Worm (Caenorhabditis elegans) whole organism, L2 larva: ENCODE results near the gene Y37D8A.26.
A peak's percentile ranks its signal among the peaks of the same experiment; 100 is the strongest.

ENCODE experiments used
- C34F6.9 ChIP-seq: fragments of 150-350 bp; optimal IDR thresholded peaks from 2 replicates; lab custom pipeline; 2014; ENCODE audit warnings: missing biosample characterization, missing genetic modification characterization
- F13H6.1 ChIP-seq: sonication (generic microtip); optimal IDR thresholded peaks from 2 replicates; lab custom pipeline; 2016; ENCODE audit warnings: missing genetic modification characterization, missing compliant biosample characterization
- Y55F3AM.14 ChIP-seq: fragments of 200-800 bp; sonication (Bioruptor generic); optimal IDR thresholded peaks from 2 replicates; lab custom pipeline; 2018; ENCODE audit warnings: mild to moderate bottlenecking, missing genetic modification characterization, missing compliant biosample characterization
- alr-1 ChIP-seq: fragments of 150-350 bp; optimal IDR thresholded peaks from 2 replicates; lab custom pipeline; 2014; ENCODE audit warnings: missing biosample characterization, missing genetic modification characterization
- aly-2 ChIP-seq: fragments of 150-350 bp; optimal IDR thresholded peaks from 2 replicates; lab custom pipeline; 2014; ENCODE audit warnings: missing biosample characterization, missing genetic modification characterization
- blmp-1 ChIP-seq: sonication (generic microtip); optimal IDR thresholded peaks from 2 replicates; lab custom pipeline; 2017; ENCODE audit warnings: missing genetic modification characterization, mild to moderate bottlenecking, missing compliant biosample characterization, antibody characterized with exemption, moderate library complexity; ENCODE audit not compliant: insufficient read depth
- ceh-16 ChIP-seq: fragments of 150-350 bp; optimal IDR thresholded peaks from 2 replicates; lab custom pipeline; 2014; ENCODE audit warnings: missing biosample characterization, missing genetic modification characterization
- ceh-82 ChIP-seq: fragments of 150-350 bp; optimal IDR thresholded peaks from 2 replicates; lab custom pipeline; 2014; ENCODE audit warnings: missing biosample characterization, missing genetic modification characterization
- crh-2 ChIP-seq: sonication (generic microtip); optimal IDR thresholded peaks from 2 replicates; lab custom pipeline; 2017; ENCODE audit warnings: missing biosample characterization, missing genetic modification characterization
- egl-27 ChIP-seq: sonication (generic microtip); optimal IDR thresholded peaks from 3 replicates; lab custom pipeline; 2017; ENCODE audit warnings: missing biosample characterization, missing genetic modification reagents, missing genetic modification characterization
- elt-1 ChIP-seq: fragments of 150-350 bp; optimal IDR thresholded peaks from 2 replicates; lab custom pipeline; 2014; ENCODE audit warnings: missing biosample characterization, missing genetic modification characterization
- fos-1 ChIP-seq: fragments of 150-350 bp; optimal IDR thresholded peaks from 2 replicates; lab custom pipeline; 2014; ENCODE audit warnings: missing biosample characterization, missing genetic modification characterization
- gmeb-1 ChIP-seq: fragments of 150-350 bp; optimal IDR thresholded peaks from 2 replicates; lab custom pipeline; 2014; ENCODE audit warnings: missing biosample characterization, missing genetic modification characterization
- lin-13 ChIP-seq: fragments of 150-350 bp; optimal IDR thresholded peaks from 2 replicates; lab custom pipeline; 2014; ENCODE audit warnings: missing biosample characterization, missing genetic modification reagents, missing genetic modification characterization
- lin-39 ChIP-seq: fragments of 150-350 bp; optimal IDR thresholded peaks from 2 replicates; lab custom pipeline; 2014; ENCODE audit warnings: missing biosample characterization, missing genetic modification reagents, missing genetic modification characterization
- lsy-2 ChIP-seq, 2 experiments: fragments of 150-350 bp in 1 of 2; sonication (generic microtip) in 1 of 2; optimal IDR thresholded peaks; 2 replicates each; lab custom pipeline; 2014 to 2017; ENCODE audit warnings: missing biosample characterization in 2 of 2, missing genetic modification characterization in 2 of 2
- mab-5 ChIP-seq: fragments of 150-350 bp; optimal IDR thresholded peaks from 2 replicates; lab custom pipeline; 2014; ENCODE audit warnings: missing biosample characterization, missing genetic modification characterization
- mbf-1 ChIP-seq: sonication (generic microtip); optimal IDR thresholded peaks from 2 replicates; lab custom pipeline; 2017; ENCODE audit warnings: missing biosample characterization, missing genetic modification characterization
- mdl-1 ChIP-seq, 2 experiments: fragments of 150-350 bp in 1 of 2; sonication (generic microtip) in 1 of 2; optimal IDR thresholded peaks; 2 replicates each; lab custom pipeline; 2017; ENCODE audit warnings: missing biosample characterization in 2 of 2, missing genetic modification characterization in 2 of 2
- nhr-10 ChIP-seq: sonication (generic microtip); optimal IDR thresholded peaks from 2 replicates; lab custom pipeline; 2017; ENCODE audit warnings: missing biosample characterization, missing genetic modification characterization
- nhr-12 ChIP-seq: fragments of 150-350 bp; optimal IDR thresholded peaks from 2 replicates; lab custom pipeline; 2014; ENCODE audit warnings: missing biosample characterization, missing genetic modification characterization
- nhr-129 ChIP-seq: fragments of 150-350 bp; optimal IDR thresholded peaks from 2 replicates; lab custom pipeline; 2014; ENCODE audit warnings: missing biosample characterization, missing genetic modification characterization
- nhr-21 ChIP-seq: fragments of 150-350 bp; optimal IDR thresholded peaks from 2 replicates; lab custom pipeline; 2014; ENCODE audit warnings: missing biosample characterization, missing genetic modification characterization
- nhr-25 ChIP-seq: fragments of 150-350 bp; sonication (generic microtip); optimal IDR thresholded peaks from 3 replicates; lab custom pipeline; 2014; ENCODE audit warnings: missing biosample characterization, missing genetic modification characterization
- nhr-6 ChIP-seq: fragments of 150-350 bp; optimal IDR thresholded peaks from 2 replicates; lab custom pipeline; 2014; ENCODE audit warnings: missing biosample characterization, missing genetic modification characterization
- nhr-77 ChIP-seq: fragments of 150-350 bp; optimal IDR thresholded peaks from 2 replicates; lab custom pipeline; 2014; ENCODE audit warnings: missing biosample characterization, missing genetic modification characterization
- peb-1 ChIP-seq: fragments of 150-350 bp; optimal IDR thresholded peaks from 2 replicates; lab custom pipeline; 2014; ENCODE audit warnings: missing biosample characterization, missing genetic modification characterization
- sem-4 ChIP-seq: fragments of 150-350 bp; optimal IDR thresholded peaks from 2 replicates; lab custom pipeline; 2014; ENCODE audit warnings: missing biosample characterization, missing genetic modification reagents, missing genetic modification characterization
- skn-1 ChIP-seq: sonication (generic microtip); optimal IDR thresholded peaks from 2 replicates; lab custom pipeline; 2017; ENCODE audit warnings: missing biosample characterization, missing genetic modification characterization
- sma-3 ChIP-seq: sonication (generic microtip); optimal IDR thresholded peaks from 2 replicates; lab custom pipeline; 2016; ENCODE audit warnings: missing genetic modification reagents, missing genetic modification characterization, missing compliant biosample characterization
- sma-9 ChIP-seq, 2 experiments: fragments of 150-350 bp in 1 of 2; sonication (generic microtip) in 1 of 2; optimal IDR thresholded peaks; 2 replicates each; lab custom pipeline; 2014 to 2016; ENCODE audit warnings: missing genetic modification characterization in 2 of 2, mild to moderate bottlenecking in 1 of 2, missing biosample characterization in 1 of 2, missing compliant biosample characterization in 1 of 2, missing genetic modification reagents in 1 of 2, moderate library complexity in 1 of 2
- snpc-4 ChIP-seq: fragments of 150-350 bp; optimal IDR thresholded peaks from 2 replicates; lab custom pipeline; 2014; ENCODE audit warnings: missing biosample characterization, missing genetic modification characterization
- unc-39 ChIP-seq: fragments of 150-350 bp; optimal IDR thresholded peaks from 2 replicates; lab custom pipeline; 2014; ENCODE audit warnings: missing biosample characterization, missing genetic modification characterization
- unc-55 ChIP-seq: fragments of 150-350 bp; sonication (generic microtip); optimal IDR thresholded peaks from 3 replicates; lab custom pipeline; 2014; ENCODE audit warnings: missing biosample characterization, missing genetic modification reagents, missing genetic modification characterization
- unc-62 ChIP-seq: fragments of 150-350 bp; optimal IDR thresholded peaks from 2 replicates; lab custom pipeline; 2014; ENCODE audit warnings: missing biosample characterization, missing genetic modification reagents, missing genetic modification characterization
- zag-1 ChIP-seq: fragments of 150-350 bp; optimal IDR thresholded peaks from 2 replicates; lab custom pipeline; 2014; ENCODE audit warnings: missing biosample characterization, missing genetic modification characterization
- ztf-4 ChIP-seq: fragments of 150-350 bp; optimal IDR thresholded peaks from 2 replicates; lab custom pipeline; 2014; ENCODE audit warnings: missing biosample characterization, missing genetic modification characterization

Y37D8A.26 gene

ce11 chrIII:12847623-12848022, 8.9 kb downstream of the Y37D8A.26 start:
- TF ChIP-seq gmeb-1 (no peak), unc-62 (GFP tag; lab: Kevin White, UChicago) (no peak), fos-1 (peak; percentile 92), egl-27 (tag; lab: Kevin White, UChicago) (no peak), crh-2 (tag; lab: Kevin White, UChicago) (no peak), nhr-77 (tag; lab: Kevin White, UChicago) (no peak), mab-5 (tag; lab: Kevin White, UChicago) (no peak), nhr-6 (tag; lab: Kevin White, UChicago) (no peak), aly-2 (tag; lab: Kevin White, UChicago) (no peak), nhr-25 (tag; lab: Kevin White, UChicago) (peak; percentile 19), lin-13 (GFP tag; lab: Kevin White, UChicago) (no peak), blmp-1 (tag; lab: Kevin White, UChicago) (peak; percentile 37), elt-1 (no peak), sma-3 (peak; percentile 2), unc-55 (GFP tag; lab: Kevin White, UChicago) (no peak), skn-1 (tag; lab: Kevin White, UChicago) (no peak), snpc-4 (tag; lab: Kevin White, UChicago) (no peak), sma-9 (GFP tag; optimal IDR thresholded peaks at IDR 0.05; lab: Kevin White, UChicago) (peak; percentile 80), sma-9 (tag; optimal IDR thresholded peaks at IDR 0.05; lab: Kevin White, UChicago) (no peak), ceh-82 (tag; lab: Kevin White, UChicago) (no peak), sem-4 (tag; lab: Kevin White, UChicago) (peak; percentile 66), nhr-129 (no peak)

- peak in 1 of 2 experiments; percentile 19 for TF ChIP-seq lsy-2 (tag; optimal IDR thresholded peaks at IDR 0.05; lab: Kevin White, UChicago)
- TF ChIP-seq alr-1 = no peak
- TF ChIP-seq blmp-1 (tag; lab: Kevin White, UChicago) = peak; percentile 14
- TF ChIP-seq sma-9 (GFP tag; optimal IDR thresholded peaks at IDR 0.05; lab: Kevin White, UChicago) = peak; percentile 83
- no peak for TF ChIP-seq sma-9 (tag; optimal IDR thresholded peaks at IDR 0.05; lab: Kevin White, UChicago)
- peak; percentile 49 for TF ChIP-seq nhr-25 (tag; lab: Kevin White, UChicago)
- no peak for TF ChIP-seq ceh-16 (tag; lab: Kevin White, UChicago)
- TF ChIP-seq sem-4 (tag; lab: Kevin White, UChicago) = peak; percentile 85
- TF ChIP-seq ceh-82 (tag; lab: Kevin White, UChicago) = no peak
- TF ChIP-seq sma-3 = peak; percentile 4
Measured at ce11 chrIII:12842858-12843257, 13.7 kb downstream of the Y37D8A.26 start.

DNA sequence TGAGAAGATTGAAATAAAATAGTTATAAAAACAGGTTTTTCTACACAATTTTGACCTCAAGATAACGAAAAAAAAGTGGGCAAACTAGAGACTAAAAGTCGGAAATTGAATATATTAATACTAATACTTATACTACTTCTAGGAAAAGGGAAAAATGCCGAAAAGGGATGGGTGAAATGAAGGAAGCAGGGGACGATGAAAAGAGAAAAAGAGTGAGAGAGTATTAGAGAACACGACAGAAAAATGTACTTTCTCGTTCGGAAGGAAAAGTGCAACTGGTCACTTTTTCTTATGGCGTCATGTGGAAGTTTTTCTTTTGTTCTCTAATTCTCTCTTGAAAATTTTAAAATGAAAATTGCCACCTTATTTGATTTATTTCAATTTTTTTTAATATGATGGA, 15.2 kb downstream of the Y37D8A.26 start:
- peak; percentile 97 for TF ChIP-seq sem-4 (tag; lab: Kevin White, UChicago)
- TF ChIP-seq nhr-25 (tag; lab: Kevin White, UChicago) = peak; percentile 44
- peak; percentile 23 for TF ChIP-seq ceh-16 (tag; lab: Kevin White, UChicago)
- peak; percentile 2 for TF ChIP-seq gmeb-1
- peak; percentile 88 for TF ChIP-seq egl-27 (tag; lab: Kevin White, UChicago)
- peak; percentile 96 for TF ChIP-seq blmp-1 (tag; lab: Kevin White, UChicago)
- peak; percentile 41 for TF ChIP-seq zag-1 (tag; lab: Kevin White, UChicago)
- peak; percentile 40 to 83 for TF ChIP-seq mdl-1 (tag; optimal IDR thresholded peaks at IDR 0.05; lab: Kevin White, UChicago)
- no peak for TF ChIP-seq peb-1 (tag; lab: Kevin White, UChicago)
- no peak for TF ChIP-seq aly-2 (tag; lab: Kevin White, UChicago)
- TF ChIP-seq nhr-21 = peak; percentile 90
- peak; percentile 99 for TF ChIP-seq F13H6.1
- TF ChIP-seq lin-39 (tag; lab: Kevin White, UChicago) = no peak
- peak; percentile 47 for TF ChIP-seq skn-1 (tag; lab: Kevin White, UChicago)
- no peak for TF ChIP-seq unc-39
- peak; percentile 79 for TF ChIP-seq unc-55 (GFP tag; lab: Kevin White, UChicago)
- TF ChIP-seq fos-1 = peak; percentile 95
- TF ChIP-seq nhr-12 = no peak
- TF ChIP-seq lsy-2 (tag; optimal IDR thresholded peaks at IDR 0.05; lab: Kevin White, UChicago) = peak; percentile 29 to 88
- no peak for TF ChIP-seq mbf-1 (tag; lab: Kevin White, UChicago)
- TF ChIP-seq sma-9 (GFP tag; optimal IDR thresholded peaks at IDR 0.05; lab: Kevin White, UChicago) = peak; percentile 99
- TF ChIP-seq sma-9 (tag; optimal IDR thresholded peaks at IDR 0.05; lab: Kevin White, UChicago) = no peak
- TF ChIP-seq nhr-129 = no peak
- TF ChIP-seq nhr-6 (tag; lab: Kevin White, UChicago) = peak; percentile 62
- TF ChIP-seq sma-3 = peak; percentile 74
- peak; percentile 64 for TF ChIP-seq Y55F3AM.14 (GFP tag; lab: Kevin White, UChicago)
- no peak for TF ChIP-seq nhr-10
- peak; percentile 80 for TF ChIP-seq C34F6.9 (tag; lab: Kevin White, UChicago)
- TF ChIP-seq lin-13 (GFP tag; lab: Kevin White, UChicago) = peak; percentile 69
- TF ChIP-seq mab-5 (tag; lab: Kevin White, UChicago) = peak; percentile 38
- peak; percentile 13 for TF ChIP-seq ztf-4 (tag; lab: Kevin White, UChicago)
- TF ChIP-seq crh-2 (tag; lab: Kevin White, UChicago) = peak; percentile 82
